Fruit fly (Drosophila melanogaster) whole organism: ENCODE data around the gene Smox.

Experiments used
- CG8478 ChIP-seq: fragments of >200 bp; optimal IDR thresholded peaks from 2 replicates; lab custom pipeline; 2018; ENCODE audit warnings: inconsistent platforms
- Dll ChIP-seq: fragments of >200 bp; optimal IDR thresholded peaks from 2 replicates; lab custom pipeline; 2017
- EcR ChIP-seq, 2 experiments: fragments of >200 bp; optimal IDR thresholded peaks; 2 replicates each; lab custom pipeline; 2017; ENCODE audit warnings: missing biosample characterization in 2 of 2, missing genetic modification characterization in 2 of 2, missing genetic modification reagents in 2 of 2
- pan ChIP-seq: fragments of >200 bp; optimal IDR thresholded peaks from 2 replicates; lab custom pipeline; 2017
- psq ChIP-seq: fragments of >200 bp; optimal IDR thresholded peaks from 2 replicates; lab custom pipeline; 2017
- usp ChIP-seq: fragments of >200 bp; optimal IDR thresholded peaks from 2 replicates; lab custom pipeline; 2017; ENCODE audit warnings: missing biosample characterization, missing genetic modification characterization, mixed read lengths

dm6 chrX:8135420-8135874 is 6.6 kb downstream of the Smox start, which contains the start of the genes cyr and CG2120:
- TF ChIP-seq Dll = no peak
- no peak for TF ChIP-seq psq (lab: Kevin White, UChicago)
- TF ChIP-seq pan (lab: Kevin White, UChicago) = no peak
- no peak for TF ChIP-seq EcR (GFP tag; optimal IDR thresholded peaks at IDR 0.05; lab: Kevin White, UChicago)
- no peak for TF ChIP-seq usp (GFP tag; lab: Kevin White, UChicago)
- TF ChIP-seq CG8478 (lab: Kevin White, UChicago) = no peak
